Worm (Caenorhabditis elegans): Measurements from ENCODE around the gene ksr-1.

DNA sequence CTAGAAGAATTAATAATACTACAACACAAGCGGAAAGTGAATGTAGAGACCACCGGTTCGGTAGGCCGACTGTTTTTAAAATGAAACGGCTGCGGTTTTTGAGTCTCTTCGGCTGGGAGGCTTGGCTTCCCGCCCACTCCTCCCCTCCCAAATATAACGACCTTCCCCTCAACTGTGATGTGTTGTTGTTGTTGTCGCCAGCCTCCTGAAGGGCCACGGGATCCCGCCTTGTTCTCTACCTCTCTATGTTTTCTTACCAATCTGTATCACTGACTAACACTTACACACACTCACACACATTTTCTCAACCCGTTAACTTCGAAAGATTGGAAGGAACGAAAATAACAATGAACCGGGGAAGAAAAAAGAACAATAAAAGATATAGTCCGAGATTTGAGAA is 41.4 kb upstream of the ksr-1 start:
- no peak for TF ChIP-seq flt-1 (GFP tag; IDR thresholded peaks at IDR 0.05)
- TF ChIP-seq ama-1 (optimal IDR thresholded peaks at IDR 0.05), result no peak
- TF ChIP-seq sea-1 (GFP tag; conservative IDR thresholded peaks at IDR 0.05), result no peak
- TF ChIP-seq aly-1 (tag; optimal IDR thresholded peaks at IDR 0.05), result no peak
- no peak for TF ChIP-seq ceh-36 (tag; optimal IDR thresholded peaks at IDR 0.05)
- TF ChIP-seq pes-1 (GFP tag; IDR thresholded peaks at IDR 0.05), result no peak
- no peak for TF ChIP-seq ets-7 (tag; optimal IDR thresholded peaks at IDR 0.05)
- no peak for TF ChIP-seq hmg-4 (GFP tag; optimal IDR thresholded peaks at IDR 0.05)

All from whole organism, early embryonic.